Fruit fly (Drosophila melanogaster) whole organism, embryonic: ENCODE data around the gene CG14691.
A peak's percentile ranks its signal among the peaks of the same experiment; 100 is the strongest.

Experiments
- Antp ChIP-seq: fragments of 200-800 bp; sonication (Bioruptor generic); optimal IDR thresholded peaks from 3 replicates; lab custom pipeline; 2016; ENCODE audit warnings: missing biosample characterization, missing genetic modification characterization
- CG11085 ChIP-seq: fragments of 200-800 bp; sonication (Bioruptor generic); IDR thresholded peaks from 2 replicates; pipeline ENCODE4 v1.3.6; 2022; ENCODE audit warnings: missing biosample characterization, missing genetic modification characterization
- CG30020 ChIP-seq: fragments of 200-800 bp; optimal IDR thresholded peaks from 2 replicates; lab custom pipeline; 2019; ENCODE audit warnings: missing biosample characterization, mild to moderate bottlenecking, missing genetic modification characterization, moderate library complexity
- CG5953 ChIP-seq: fragments of 200-800 bp; sonication (Bioruptor generic); IDR thresholded peaks from 2 replicates; pipeline ENCODE4 v1.3.6; 2022; ENCODE audit warnings: missing biosample characterization, missing genetic modification characterization
- CG6765 ChIP-seq: fragments of 200-800 bp; sonication (Bioruptor generic); optimal IDR thresholded peaks from 3 replicates; lab custom pipeline; 2017; ENCODE audit warnings: missing biosample characterization, mild to moderate bottlenecking, missing genetic modification characterization
- CG8944 ChIP-seq: fragments of 200-800 bp; sonication (Bioruptor generic); optimal IDR thresholded peaks from 3 replicates; lab custom pipeline; 2016; ENCODE audit warnings: missing biosample characterization, missing genetic modification characterization
- Dbx ChIP-seq: fragments of 200-800 bp; sonication (Bioruptor generic); IDR thresholded peaks from 3 replicates; pipeline ENCODE4 v1.3.6; 2022; ENCODE audit warnings: missing biosample characterization, missing genetic modification characterization

dm6 chr3R:10788186-10788585 is 32.8 kb upstream of the CG14691 start, which contains the start of the genes Art1 and Mcm5:
- TF ChIP-seq CG11085 (no peak), CG5953 (GFP tag; lab: Robert Waterston, UW) (no peak), CG6765 (GFP tag; lab: Kevin White, UChicago) (no peak), Dbx (peak; percentile 55; the same call in 1 of the 3 replicates), CG8944 (GFP tag; lab: Kevin White, UChicago) (no peak), Antp (peak; percentile 53), CG30020 (tag; lab: Kevin White, UChicago) (peak; percentile 61)
